Fruit fly (Drosophila melanogaster) whole organism, embryonic: ENCODE results near the gene ATPsynD.

ENCODE experiments used
- Adf1 ChIP-seq: fragments of 200-800 bp; sonication (Bioruptor generic); IDR thresholded peaks from 2 replicates; pipeline ENCODE4 v1.3.6; 2022; ENCODE audit warnings: missing biosample characterization, missing genetic modification characterization
- CG14710 ChIP-seq: fragments of 200-800 bp; sonication (Bioruptor generic); optimal IDR thresholded peaks from 3 replicates; lab custom pipeline; 2019; ENCODE audit warnings: missing biosample characterization, mild to moderate bottlenecking, missing genetic modification characterization, moderate library complexity
- CG16815 ChIP-seq: fragments of 200-800 bp; sonication (Bioruptor generic); optimal IDR thresholded peaks from 3 replicates; lab custom pipeline; 2017; ENCODE audit warnings: missing biosample characterization, mild to moderate bottlenecking, missing genetic modification characterization
- ind ChIP-seq: fragments of 200-800 bp; sonication (Bioruptor generic); optimal IDR thresholded peaks from 3 replicates; lab custom pipeline; 2016; ENCODE audit warnings: missing biosample characterization, missing genetic modification characterization
- luna ChIP-seq: fragments of 200-800 bp; sonication (Bioruptor generic); optimal IDR thresholded peaks from 2 replicates; lab custom pipeline; 2016; ENCODE audit warnings: missing biosample characterization, missing genetic modification characterization

Gene ATPsynD

dm6 chr3R:19134957-19135356, 40.2 kb downstream of the ATPsynD start, which contains the start of gene Cyp12a4 (continued):
- TF ChIP-seq Adf1 (peak; percentile 15; the same call in 1 of the 2 replicates), CG14710 (tag; lab: Kevin White, UChicago) (no peak), CG16815 (no peak), luna (no peak), ind (GFP tag; lab: Kevin White, UChicago) (no peak)
